Worm (Caenorhabditis elegans) whole organism, mixed stage, embryonic: ENCODE results near the gene str-68.

Experiments used
- blmp-1 ChIP-seq: fragments of 150-350 bp; optimal IDR thresholded peaks from 2 replicates; lab custom pipeline; 2014; ENCODE audit warnings: missing biosample characterization, missing genetic modification characterization
- ceh-83 ChIP-seq: fragments of 200-800 bp; sonication (Bioruptor generic); optimal IDR thresholded peaks from 2 replicates; lab custom pipeline; 2018; ENCODE audit warnings: mild to moderate bottlenecking, missing genetic modification characterization, missing compliant biosample characterization
- elt-3 ChIP-seq: fragments of 150-350 bp; optimal IDR thresholded peaks from 2 replicates; lab custom pipeline; 2014; ENCODE audit warnings: missing biosample characterization, missing genetic modification characterization
- hlh-1 ChIP-seq: fragments of 150-350 bp; optimal IDR thresholded peaks from 2 replicates; lab custom pipeline; 2014; ENCODE audit warnings: missing biosample characterization, missing genetic modification reagents, missing genetic modification characterization
- mab-5 ChIP-seq: fragments of 150-350 bp; optimal IDR thresholded peaks from 2 replicates; lab custom pipeline; 2014; ENCODE audit warnings: missing biosample characterization, missing genetic modification characterization
- nhr-237 ChIP-seq: fragments of 150-350 bp; optimal IDR thresholded peaks from 2 replicates; lab custom pipeline; 2014; ENCODE audit warnings: missing biosample characterization, missing genetic modification characterization
- nhr-28 ChIP-seq: fragments of 150-350 bp; optimal IDR thresholded peaks from 2 replicates; lab custom pipeline; 2014; ENCODE audit warnings: missing biosample characterization, missing genetic modification characterization
- unc-39 ChIP-seq: fragments of 150-350 bp; optimal IDR thresholded peaks from 2 replicates; lab custom pipeline; 2014; ENCODE audit warnings: missing biosample characterization, missing genetic modification characterization

DNA sequence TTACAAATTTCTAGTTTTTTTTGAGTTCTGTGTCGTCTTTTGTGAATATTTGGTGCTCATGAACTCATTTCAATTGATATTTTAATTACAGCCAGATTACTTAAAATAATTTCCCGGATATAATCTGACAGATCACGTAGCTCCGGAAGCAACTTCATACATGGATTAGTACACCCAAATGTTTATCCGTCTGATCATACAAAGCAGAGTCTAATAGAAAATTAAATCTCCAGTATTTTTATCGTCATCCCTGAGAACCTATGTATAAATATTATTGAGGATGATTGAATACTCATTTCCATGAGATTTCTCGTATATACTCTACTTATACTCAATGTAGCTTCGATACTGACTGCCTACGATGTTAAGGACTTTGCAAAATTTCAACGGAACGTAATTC, 17.6 kb upstream of the str-68 start, which contains the start of gene Y73C8C.12:
- TF ChIP-seq blmp-1 (tag; lab: Kevin White, UChicago) (no peak), mab-5 (no peak), ceh-83 (GFP tag; lab: Kevin White, UChicago) (no peak), nhr-28 (no peak), elt-3 (tag; lab: Kevin White, UChicago) (no peak), hlh-1 (tag; lab: Kevin White, UChicago) (no peak), unc-39 (tag; lab: Kevin White, UChicago) (no peak), nhr-237 (tag; lab: Kevin White, UChicago) (no peak)
